3 worm cellular contexts compared by ENCODE assay signal in genomic region chrV:9247416-9247815, ce11.
TF ChIP-seq lines count a peak whose summit lies in the region.

No protein-coding gene starts in this region.

TF ChIP-seq in whole organism, L1 larva, 84 proteins besides CTCF, POLR2A, EP300 and RAD21 (continued from another document):
- TF ChIP-seq fkh-4 (tag; optimal IDR thresholded peaks at IDR 0.05; lab: Kevin White, UChicago; ENCODE audit: borderline replicate concordance) (no peak), ceh-82 (tag; optimal IDR thresholded peaks at IDR 0.05; lab: Kevin White, UChicago) (peak in 1 of 3 experiments; percentile 44), lsy-2 (tag; optimal IDR thresholded peaks at IDR 0.05; lab: Kevin White, UChicago) (peak; percentile 8 to 20), unc-86 (tag; optimal IDR thresholded peaks at IDR 0.05; lab: Kevin White, UChicago) (no peak), nhr-71 (tag; optimal IDR thresholded peaks at IDR 0.05; lab: Kevin White, UChicago) (peak; percentile 60), C04F5.9 (tag; optimal IDR thresholded peaks at IDR 0.05; lab: Kevin White, UChicago) (no peak), rnt-1 (tag; optimal IDR thresholded peaks at IDR 0.05; lab: Kevin White, UChicago) (peak; percentile 43)

TF ChIP-seq in whole organism, L2 larva, 48 proteins besides CTCF, POLR2A, EP300 and RAD21 (continued from another document):
- TF ChIP-seq F13H6.1 (tag; optimal IDR thresholded peaks at IDR 0.05; lab: Kevin White, UChicago) (peak; percentile 34), ztf-11 (tag; optimal IDR thresholded peaks at IDR 0.05; lab: Kevin White, UChicago) (no peak), elt-1 (tag; optimal IDR thresholded peaks at IDR 0.05; lab: Kevin White, UChicago) (no peak), unc-55 (GFP tag; optimal IDR thresholded peaks at IDR 0.05; lab: Kevin White, UChicago) (peak; percentile 60), lin-13 (GFP tag; optimal IDR thresholded peaks at IDR 0.05; lab: Kevin White, UChicago) (no peak), ama-1 (optimal IDR thresholded peaks at IDR 0.05; lab: Kevin White, UChicago) (no peak), lsy-2 (tag; optimal IDR thresholded peaks at IDR 0.05; lab: Kevin White, UChicago) (peak in 1 of 2 experiments; percentile 30), sma-9 (GFP tag; optimal IDR thresholded peaks at IDR 0.05; lab: Kevin White, UChicago) (peak; percentile 74), sma-9 (tag; optimal IDR thresholded peaks at IDR 0.05; lab: Kevin White, UChicago) (no peak), peb-1 (tag; optimal IDR thresholded peaks at IDR 0.05; lab: Kevin White, UChicago) (no peak), aly-2 (tag; optimal IDR thresholded peaks at IDR 0.05; lab: Kevin White, UChicago) (no peak), nhr-237 (tag; optimal IDR thresholded peaks at IDR 0.05; lab: Kevin White, UChicago) (no peak), nhr-77 (tag; optimal IDR thresholded peaks at IDR 0.05; lab: Kevin White, UChicago) (no peak), fos-1 (tag; optimal IDR thresholded peaks at IDR 0.05; lab: Kevin White, UChicago) (no peak), ztf-1 (GFP tag; conservative IDR thresholded peaks at IDR 0.05; lab: Robert Waterston, UW) (no peak), nhr-25 (tag; optimal IDR thresholded peaks at IDR 0.05; lab: Kevin White, UChicago) (no peak)
TF ChIP-seq in whole organism, L2 larva: peak in this region for 7.

TF ChIP-seq in whole organism, L4 larva, 104 proteins besides CTCF, POLR2A, EP300 and RAD21 (continued from another document):
- TF ChIP-seq arid-1 (GFP tag; conservative IDR thresholded peaks at IDR 0.05; lab: Robert Waterston, UW) (no peak), daf-12 (tag; optimal IDR thresholded peaks at IDR 0.05; lab: Kevin White, UChicago) (no peak), lsy-2 (tag; optimal IDR thresholded peaks at IDR 0.05; lab: Kevin White, UChicago) (peak in 1 of 2 experiments; percentile 28), ceh-20 (GFP tag; IDR thresholded peaks at IDR 0.05; lab: Robert Waterston, UW) (0 out of 2 replicates have a peak, but pooled peaks have one; percentile 19), rbr-2 (tag; optimal IDR thresholded peaks at IDR 0.05; lab: Kevin White, UChicago) (no peak), nhr-48 (tag; optimal IDR thresholded peaks at IDR 0.05; lab: Kevin White, UChicago) (no peak), lir-3 (tag; optimal IDR thresholded peaks at IDR 0.05; lab: Kevin White, UChicago) (no peak), hif-1 (tag; optimal IDR thresholded peaks at IDR 0.05; lab: Kevin White, UChicago) (no peak)
